Fruit fly (Drosophila melanogaster): ENCODE measurements around the gene Mcm7.

Mcm7 gene

dm6 chr3L:8920710-8921109 is 29.3 kb downstream of the Mcm7 start (continued):
- TF ChIP-seq az2 (GFP tag; optimal IDR thresholded peaks at IDR 0.05) (peak; percentile 52), CG10959 (GFP tag; IDR thresholded peaks at IDR 0.05) (no peak), CG6854 (GFP tag; optimal IDR thresholded peaks at IDR 0.05) (no peak), PHDP (tag; optimal IDR thresholded peaks at IDR 0.05) (peak; percentile 73), ac (GFP tag; optimal IDR thresholded peaks at IDR 0.05) (no peak), prd (optimal IDR thresholded peaks at IDR 0.05) (no peak), prd (GFP tag; IDR thresholded peaks at IDR 0.05) (peak; percentile 74), CG17328 (GFP tag; IDR thresholded peaks at IDR 0.05) (peak; percentile 73), Tbp (GFP tag; optimal IDR thresholded peaks at IDR 0.05) (no peak), btn (GFP tag; optimal IDR thresholded peaks at IDR 0.05) (peak; percentile 38), CG31441 (GFP tag; IDR thresholded peaks at IDR 0.05) (peak; percentile 78), NC2α (GFP tag; optimal IDR thresholded peaks at IDR 0.05) (no peak), lilli (GFP tag; optimal IDR thresholded peaks at IDR 0.05) (peak; percentile 64), D (optimal IDR thresholded peaks at IDR 0.05) (no peak), D (GFP tag; optimal IDR thresholded peaks at IDR 0.05) (peak; percentile 29), yki (optimal IDR thresholded peaks at IDR 0.05) (no peak), CTCF (GFP tag; optimal IDR thresholded peaks at IDR 0.05) (peak; percentile 29), CG14050 (GFP tag; IDR thresholded peaks at IDR 0.05) (peak; percentile 51; the same call in 2 of the 3 replicates), CG42726 (GFP tag; IDR thresholded peaks at IDR 0.05; ENCODE audit: partially characterized antibody) (no peak), ems (GFP tag; optimal IDR thresholded peaks at IDR 0.05) (peak; percentile 60), dati (GFP tag; IDR thresholded peaks at IDR 0.05) (no peak; the same call in 1 of the 2 replicates), crp (GFP tag; optimal IDR thresholded peaks at IDR 0.05) (no peak), Oaz (GFP tag; IDR thresholded peaks at IDR 0.05) (no peak), NFAT (GFP tag; IDR thresholded peaks at IDR 0.05) (peak; percentile 37; the same call in 1 of the 2 replicates), CG18619 (GFP tag; optimal IDR thresholded peaks at IDR 0.05) (peak; percentile 57), Taf1 (GFP tag; IDR thresholded peaks at IDR 0.05) (0 out of 2 replicates have a peak, but pooled peaks have one; percentile 28), CG7963 (GFP tag; IDR thresholded peaks at IDR 0.05; ENCODE audit: partially characterized antibody) (no peak), fd96Cb (tag; optimal IDR thresholded peaks at IDR 0.05) (peak; percentile 60), salm (tag; optimal IDR thresholded peaks at IDR 0.05) (peak; percentile 57), fd64A (GFP tag; optimal IDR thresholded peaks at IDR 0.05) (peak; percentile 1), Fer1 (GFP tag; optimal IDR thresholded peaks at IDR 0.05) (peak; percentile 84), Hmx (GFP tag; optimal IDR thresholded peaks at IDR 0.05) (no peak), pan (optimal IDR thresholded peaks at IDR 0.05) (no peak), pan (GFP tag; optimal IDR thresholded peaks at IDR 0.05 in 1 of 2, IDR thresholded peaks at IDR 0.05 in 1 of 2) (peak in 1 of 2 experiments; percentile 75), Lim3 (GFP tag; IDR thresholded peaks at IDR 0.05) (no peak), Doc3 (GFP tag; IDR thresholded peaks at IDR 0.05; ENCODE audit: partially characterized antibody) (no peak), kah (GFP tag; optimal IDR thresholded peaks at IDR 0.05) (peak; percentile 52), CG15269 (tag; optimal IDR thresholded peaks at IDR 0.05) (peak; percentile 78), CG6683 (GFP tag; optimal IDR thresholded peaks at IDR 0.05) (peak; percentile 29), CG33213 (GFP tag; optimal IDR thresholded peaks at IDR 0.05) (peak; percentile 6), bab2 (GFP tag; optimal IDR thresholded peaks at IDR 0.05) (no peak), CG8944 (GFP tag; optimal IDR thresholded peaks at IDR 0.05) (no peak), Dbx (GFP tag; IDR thresholded peaks at IDR 0.05) (peak; percentile 59; the same call in 1 of the 3 replicates), CHES-1-like (GFP tag; optimal IDR thresholded peaks at IDR 0.05) (no peak), tll (GFP tag; optimal IDR thresholded peaks at IDR 0.05) (no peak), Antp (GFP tag; optimal IDR thresholded peaks at IDR 0.05) (peak; percentile 53), Med (GFP tag) (peak; percentile 95), CG4730 (GFP tag; IDR thresholded peaks at IDR 0.05) (peak; percentile 55; the same call in 1 of the 2 replicates), Abd-B (GFP tag; optimal IDR thresholded peaks at IDR 0.05) (no peak), CG17829 (tag; optimal IDR thresholded peaks at IDR 0.05) (peak; percentile 62), CG9215 (GFP tag; IDR thresholded peaks at IDR 0.05) (no peak), CG15696 (tag; optimal IDR thresholded peaks at IDR 0.05) (no peak), nau (GFP tag; optimal IDR thresholded peaks at IDR 0.05) (peak; percentile 60)
